2 fruit fly cellular contexts compared by ENCODE assay signal in the genomic region with DNA sequence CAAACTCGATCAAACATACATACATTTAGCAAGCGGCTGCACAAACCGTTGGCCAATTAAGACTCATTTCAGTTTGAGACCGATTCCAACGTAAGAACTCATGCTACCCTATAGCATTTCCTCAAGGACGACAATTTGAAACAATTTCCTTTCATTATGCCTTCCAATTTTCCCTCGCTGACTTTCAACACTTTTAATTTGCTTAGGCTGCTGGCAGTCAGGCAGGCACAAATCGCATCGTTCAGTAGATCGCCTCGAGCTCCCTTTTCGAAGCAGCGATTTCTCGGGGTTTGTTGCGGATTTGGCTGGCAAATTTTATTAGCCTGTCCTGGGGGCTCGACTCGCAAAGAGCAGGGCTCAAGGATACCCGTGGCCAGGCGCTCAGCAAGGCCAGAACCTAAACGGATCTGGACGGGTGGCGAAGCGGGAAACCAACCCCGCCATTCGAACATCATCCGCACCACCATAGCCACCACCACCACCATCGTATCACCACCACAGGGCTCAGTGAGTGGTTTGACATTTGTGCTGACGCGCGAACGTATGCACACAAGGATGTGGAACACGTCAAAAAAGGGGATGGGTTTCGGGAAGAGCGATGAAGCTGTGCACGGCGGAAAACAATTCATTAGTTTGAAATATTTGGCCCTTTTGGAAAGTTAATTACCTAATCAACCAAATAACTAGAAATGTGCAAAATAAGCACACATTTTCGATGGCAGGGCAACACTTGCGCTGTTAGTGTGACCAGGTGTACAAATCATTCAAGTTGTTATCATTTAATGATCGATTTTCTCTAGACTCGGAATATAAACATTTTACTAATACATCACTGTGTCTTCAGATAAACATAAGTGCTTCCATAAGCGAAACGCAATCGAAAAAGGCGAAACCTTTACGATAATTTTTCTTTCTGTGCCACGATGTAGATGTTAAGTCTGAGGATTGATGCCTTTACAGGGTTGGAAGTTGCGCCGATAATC.
TF ChIP-seq lines count a peak whose summit lies in the region.

No protein-coding gene starts in this region.

TF ChIP-seq in whole organism, embryonic, 481 proteins besides CTCF, POLR2A, EP300 and RAD21 (continued from another document and continues in another):
- peak; percentile 24 for TF ChIP-seq pb (GFP tag; optimal IDR thresholded peaks at IDR 0.05; lab: Kevin White, UChicago)
- TF ChIP-seq CG12104 (GFP tag; optimal IDR thresholded peaks at IDR 0.05; lab: Kevin White, UChicago), result peak; percentile 10
- TF ChIP-seq bab2 (GFP tag; optimal IDR thresholded peaks at IDR 0.05; lab: Kevin White, UChicago), result peak; percentile 41
- peak; percentile 2 for TF ChIP-seq CG12299 (tag; optimal IDR thresholded peaks at IDR 0.05; lab: Kevin White, UChicago)
- TF ChIP-seq CG8359 (GFP tag; optimal IDR thresholded peaks at IDR 0.05; lab: Kevin White, UChicago; ENCODE audit: borderline replicate concordance), result peak; percentile 16
- peak; percentile 37 for TF ChIP-seq Lhr (GFP tag; optimal IDR thresholded peaks at IDR 0.05; lab: Kevin White, UChicago)
- TF ChIP-seq Sry-β (GFP tag; optimal IDR thresholded peaks at IDR 0.05; lab: Kevin White, UChicago), result peak; percentile 20
- TF ChIP-seq row (GFP tag; IDR thresholded peaks at IDR 0.05; lab: Robert Waterston, UW), result peak; percentile 60
- TF ChIP-seq CG15479 (GFP tag; optimal IDR thresholded peaks at IDR 0.05; lab: Kevin White, UChicago), result no peak
- TF ChIP-seq Sox100B (GFP tag; optimal IDR thresholded peaks at IDR 0.05; lab: Kevin White, UChicago), result peak; percentile 62
- peak; percentile 17 for TF ChIP-seq CG5180 (GFP tag; optimal IDR thresholded peaks at IDR 0.05; lab: Kevin White, UChicago)
- TF ChIP-seq Hr3 (GFP tag; optimal IDR thresholded peaks at IDR 0.05; lab: Kevin White, UChicago), result peak; percentile 37
- peak; percentile 17 for TF ChIP-seq NC2β (GFP tag; optimal IDR thresholded peaks at IDR 0.05; lab: Kevin White, UChicago)
- TF ChIP-seq Mes4 (GFP tag; optimal IDR thresholded peaks at IDR 0.05; lab: Kevin White, UChicago), result peak; percentile 27
- TF ChIP-seq dmrt11E (tag; optimal IDR thresholded peaks at IDR 0.05; lab: Kevin White, UChicago), result peak; percentile 81
- TF ChIP-seq CG17829 (tag; optimal IDR thresholded peaks at IDR 0.05; lab: Kevin White, UChicago), result peak; percentile 53
- TF ChIP-seq Oli (tag; optimal IDR thresholded peaks at IDR 0.05; lab: Kevin White, UChicago), result peak; percentile 64
- TF ChIP-seq Tbp (GFP tag; optimal IDR thresholded peaks at IDR 0.05; lab: Kevin White, UChicago), result no peak
- TF ChIP-seq CG17361 (GFP tag; IDR thresholded peaks at IDR 0.05; lab: Robert Waterston, UW), result peak; percentile 82
- TF ChIP-seq CG17385 (GFP tag; optimal IDR thresholded peaks at IDR 0.05; lab: Kevin White, UChicago), result peak; percentile 15
- peak; percentile 41 for TF ChIP-seq Asciz (GFP tag; optimal IDR thresholded peaks at IDR 0.05; lab: Kevin White, UChicago)
- TF ChIP-seq sna (GFP tag; IDR thresholded peaks at IDR 0.05; lab: Robert Waterston, UW; ENCODE audit: partially characterized antibody), result no peak
- peak; percentile 67 for TF ChIP-seq CG11504 (tag; optimal IDR thresholded peaks at IDR 0.05; lab: Kevin White, UChicago)
- peak; percentile 39 for TF ChIP-seq CG10209 (GFP tag; optimal IDR thresholded peaks at IDR 0.05; lab: Kevin White, UChicago)
- TF ChIP-seq trem (tag; optimal IDR thresholded peaks at IDR 0.05; lab: Kevin White, UChicago), result peak; percentile 20
- TF ChIP-seq Ets65A (GFP tag; lab: Kevin White, UChicago), result peak; percentile 92
- peak; percentile 58 for TF ChIP-seq tio (GFP tag; optimal IDR thresholded peaks at IDR 0.05; lab: Kevin White, UChicago)
- TF ChIP-seq CG2678 (tag; optimal IDR thresholded peaks at IDR 0.05; lab: Kevin White, UChicago), result peak; percentile 57
- TF ChIP-seq Ada2b (GFP tag; IDR thresholded peaks at IDR 0.05; lab: Robert Waterston, UW), result no peak
- peak; percentile 55 for TF ChIP-seq Chrac-16 (GFP tag; optimal IDR thresholded peaks at IDR 0.05; lab: Kevin White, UChicago)
- peak; percentile 32; the same call in 1 of the 3 replicates for TF ChIP-seq croc (GFP tag; conservative IDR thresholded peaks at IDR 0.05; lab: Robert Waterston, UW)
- no peak for TF ChIP-seq pzg (GFP tag; optimal IDR thresholded peaks at IDR 0.05; lab: Kevin White, UChicago)
- peak; percentile 11 for TF ChIP-seq gsb-n (tag; optimal IDR thresholded peaks at IDR 0.05; lab: Kevin White, UChicago)
- peak; percentile 55 for TF ChIP-seq CoRest (tag; optimal IDR thresholded peaks at IDR 0.05; lab: Kevin White, UChicago)
- peak; percentile 88 for TF ChIP-seq CG31224 (GFP tag; IDR thresholded peaks at IDR 0.05; lab: Robert Waterston, UW)
- peak; percentile 56 for TF ChIP-seq shn (GFP tag; optimal IDR thresholded peaks at IDR 0.05; lab: Kevin White, UChicago)
- TF ChIP-seq CG8388 (GFP tag; optimal IDR thresholded peaks at IDR 0.05; lab: Kevin White, UChicago), result peak; percentile 42
- peak; percentile 30 for TF ChIP-seq jing (GFP tag; optimal IDR thresholded peaks at IDR 0.05; lab: Kevin White, UChicago)
- TF ChIP-seq klu (GFP tag; IDR thresholded peaks at IDR 0.05; lab: Robert Waterston, UW), result no peak
- peak; percentile 38 for TF ChIP-seq CG2116 (GFP tag; optimal IDR thresholded peaks at IDR 0.05; lab: Kevin White, UChicago)
- TF ChIP-seq otp (GFP tag; IDR thresholded peaks at IDR 0.05; lab: Robert Waterston, UW), result no peak
- TF ChIP-seq CG17359 (tag; optimal IDR thresholded peaks at IDR 0.05; lab: Kevin White, UChicago), result peak; percentile 11
- TF ChIP-seq run (tag; optimal IDR thresholded peaks at IDR 0.05; lab: Kevin White, UChicago), result no peak
- no peak; the same call in 2 of the 3 replicates for TF ChIP-seq so (GFP tag; IDR thresholded peaks at IDR 0.05; lab: Robert Waterston, UW)
- TF ChIP-seq Blimp-1 (GFP tag; optimal IDR thresholded peaks at IDR 0.05; lab: Kevin White, UChicago), result peak; percentile 56
- TF ChIP-seq ap (GFP tag; IDR thresholded peaks at IDR 0.05; lab: Robert Waterston, UW), result no peak
- no peak for TF ChIP-seq vnd (GFP tag; IDR thresholded peaks at IDR 0.05; lab: Robert Waterston, UW; ENCODE audit: partially characterized antibody)
- TF ChIP-seq CG12219 (GFP tag; optimal IDR thresholded peaks at IDR 0.05; lab: Kevin White, UChicago), result peak; percentile 13
- TF ChIP-seq tap (tag; optimal IDR thresholded peaks at IDR 0.05; lab: Kevin White, UChicago), result no peak
- 0 out of 3 replicates have a peak, but pooled peaks have one; percentile 26 for TF ChIP-seq CG7357 (GFP tag; IDR thresholded peaks at IDR 0.05; lab: Robert Waterston, UW)
- TF ChIP-seq CG17328 (GFP tag; IDR thresholded peaks at IDR 0.05; lab: Robert Waterston, UW), result peak; percentile 32; the same call in 1 of the 2 replicates
- peak; percentile 26 for TF ChIP-seq PHDP (tag; optimal IDR thresholded peaks at IDR 0.05; lab: Kevin White, UChicago)
- TF ChIP-seq sisA (GFP tag; IDR thresholded peaks at IDR 0.05; lab: Robert Waterston, UW), result 0 out of 2 replicates have a peak, but pooled peaks have one; percentile 19
- peak; percentile 7 for TF ChIP-seq dm (GFP tag; optimal IDR thresholded peaks at IDR 0.05; lab: Kevin White, UChicago)
- TF ChIP-seq crol (GFP tag; IDR thresholded peaks at IDR 0.05; lab: Robert Waterston, UW), result peak; percentile 23; the same call in 1 of the 2 replicates
- peak; percentile 20 for TF ChIP-seq twi (tag; optimal IDR thresholded peaks at IDR 0.05; lab: Kevin White, UChicago)
- peak; percentile 67 for TF ChIP-seq CG7556 (GFP tag; optimal IDR thresholded peaks at IDR 0.05; lab: Kevin White, UChicago)
- no peak for TF ChIP-seq ERR (GFP tag; optimal IDR thresholded peaks at IDR 0.05; lab: Kevin White, UChicago)

TF ChIP-seq in whole organism, prepupa, 60 proteins besides CTCF, POLR2A, EP300 and RAD21 (continued from another document):
- TF ChIP-seq CG10669 (GFP tag; optimal IDR thresholded peaks at IDR 0.05; lab: Kevin White, UChicago) (peak; percentile 3), Hr39 (GFP tag; optimal IDR thresholded peaks at IDR 0.05; lab: Kevin White, UChicago) (peak; percentile 22), cyc (GFP tag; optimal IDR thresholded peaks at IDR 0.05; lab: Kevin White, UChicago) (peak; percentile 19), OdsH (GFP tag; optimal IDR thresholded peaks at IDR 0.05; lab: Kevin White, UChicago) (peak; percentile 8), dac (GFP tag; optimal IDR thresholded peaks at IDR 0.05; lab: Kevin White, UChicago) (no peak)
TF ChIP-seq in whole organism, prepupa: peak in this region for 19.
